Worm (Caenorhabditis elegans) whole organism, L1 larva: ENCODE measurements around the gene pha-4.
A peak's percentile ranks its signal among the peaks of the same experiment; 100 is the strongest.

Experiments used
- C04F5.9 ChIP-seq: sonication (generic microtip); optimal IDR thresholded peaks from 2 replicates; lab custom pipeline; 2016; ENCODE audit warnings: missing genetic modification characterization, missing compliant biosample characterization
- C16A3.4 ChIP-seq: fragments of 150-350 bp; optimal IDR thresholded peaks from 2 replicates; lab custom pipeline; 2014; ENCODE audit warnings: missing biosample characterization, missing genetic modification characterization
- F16B12.6 ChIP-seq: fragments of 150-350 bp; optimal IDR thresholded peaks from 2 replicates; lab custom pipeline; 2014; ENCODE audit warnings: missing biosample characterization, missing genetic modification characterization
- Y116A8C.19 ChIP-seq: sonication (generic microtip); optimal IDR thresholded peaks from 2 replicates; lab custom pipeline; 2016; ENCODE audit warnings: missing compliant biosample characterization, missing genetic modification characterization, borderline replicate concordance
- aha-1 ChIP-seq: fragments of 150-350 bp; optimal IDR thresholded peaks from 2 replicates; lab custom pipeline; 2014; ENCODE audit warnings: missing biosample characterization, missing genetic modification characterization
- alr-1 ChIP-seq: fragments of 200-800 bp; sonication (Bioruptor generic); optimal IDR thresholded peaks from 2 replicates; lab custom pipeline; 2018; ENCODE audit warnings: borderline replicate concordance, mild to moderate bottlenecking, missing genetic modification characterization, missing compliant biosample characterization
- aly-2 ChIP-seq: fragments of 150-350 bp; optimal IDR thresholded peaks from 2 replicates; lab custom pipeline; 2014; ENCODE audit warnings: missing biosample characterization, missing genetic modification characterization
- ama-1 ChIP-seq: fragments of 150-350 bp; optimal IDR thresholded peaks from 2 replicates; lab custom pipeline; 2014
- blmp-1 ChIP-seq: fragments of 150-350 bp; optimal IDR thresholded peaks from 2 replicates; lab custom pipeline; 2014; ENCODE audit warnings: missing biosample characterization, missing genetic modification characterization
- ceh-8 ChIP-seq: fragments of 200-800 bp; sonication (Bioruptor generic); optimal IDR thresholded peaks from 2 replicates; lab custom pipeline; 2018; ENCODE audit warnings: mild to moderate bottlenecking, missing genetic modification characterization, moderate library complexity, missing compliant biosample characterization
- ces-1 ChIP-seq: fragments of 150-350 bp; optimal IDR thresholded peaks from 2 replicates; lab custom pipeline; 2014; ENCODE audit warnings: missing biosample characterization, missing genetic modification reagents, missing genetic modification characterization
- dpl-1 ChIP-seq, 3 experiments: fragments of 150-350 bp in 2 of 3; sonication (generic microtip) in 1 of 3; optimal IDR thresholded peaks; 2 replicates each; lab custom pipeline; 2014 to 2017; ENCODE audit warnings: missing biosample characterization in 3 of 3, missing genetic modification characterization in 3 of 3, missing genetic modification reagents in 3 of 3
- efl-1 ChIP-seq, 4 experiments: fragments of 150-350 bp; optimal IDR thresholded peaks in 3 of 4; peaks in 1 of 4; 1 replicate in 1 of 4; 2 replicates in 3 of 4; lab custom pipeline; 2014; ENCODE audit warnings: missing biosample characterization in 2 of 4, missing genetic modification characterization in 2 of 4, missing genetic modification reagents in 2 of 4
- egl-13 ChIP-seq: sonication (generic microtip); optimal IDR thresholded peaks from 2 replicates; lab custom pipeline; 2016; ENCODE audit warnings: missing genotype, missing genetic modification reagents, missing genetic modification characterization, missing compliant biosample characterization
- egl-27 ChIP-seq, 2 experiments: fragments of 150-350 bp in 1 of 2; sonication (generic microtip); optimal IDR thresholded peaks; 3 replicates each; lab custom pipeline; 2017 to 2018; ENCODE audit warnings: missing biosample characterization in 2 of 2, missing genetic modification characterization in 2 of 2, missing genetic modification reagents in 2 of 2
- elt-2 ChIP-seq: sonication (generic microtip); optimal IDR thresholded peaks from 2 replicates; lab custom pipeline; 2016; ENCODE audit warnings: missing genetic modification characterization, mild to moderate bottlenecking, inconsistent platforms, missing compliant biosample characterization, missing genetic modification reagents
- elt-3 ChIP-seq, 6 experiments: fragments of 150-350 bp in 1 of 6; sonication (generic microtip); optimal IDR thresholded peaks; 2 replicates each; lab custom pipeline; 2017 to 2018; ENCODE audit warnings: missing biosample characterization in 6 of 6, missing genetic modification characterization in 6 of 6, inconsistent platforms in 1 of 6
- ets-5 ChIP-seq: fragments of 200-800 bp; sonication (Bioruptor generic); IDR thresholded peaks from 2 replicates; pipeline ENCODE4 v1.3.6; 2022; ENCODE audit warnings: missing genetic modification characterization, missing compliant biosample characterization
- fkh-10 ChIP-seq: sonication (generic microtip); optimal IDR thresholded peaks from 2 replicates; lab custom pipeline; 2017; ENCODE audit warnings: missing biosample characterization, missing genetic modification reagents, missing genetic modification characterization
- fkh-4 ChIP-seq: sonication (generic microtip); optimal IDR thresholded peaks from 2 replicates; lab custom pipeline; 2016; ENCODE audit warnings: missing compliant biosample characterization, missing genetic modification characterization, borderline replicate concordance
- grh-1 ChIP-seq: fragments of 200-800 bp; sonication (Bioruptor generic); IDR thresholded peaks from 2 replicates; pipeline ENCODE4 v1.3.6; 2022; ENCODE audit warnings: missing genetic modification reagents, missing genetic modification characterization, missing compliant biosample characterization
- hlh-17 ChIP-seq: fragments of 200-800 bp; sonication (Bioruptor generic); optimal IDR thresholded peaks from 2 replicates; lab custom pipeline; 2018; ENCODE audit warnings: missing genetic modification characterization, mild to moderate bottlenecking, missing compliant biosample characterization, moderate library complexity, borderline replicate concordance
- hlh-4 ChIP-seq: sonication (generic microtip); optimal IDR thresholded peaks from 2 replicates; lab custom pipeline; 2016; ENCODE audit warnings: mild to moderate bottlenecking, missing genetic modification characterization, missing compliant biosample characterization
- irx-1 ChIP-seq: sonication (generic microtip); optimal IDR thresholded peaks from 2 replicates; lab custom pipeline; 2016; ENCODE audit warnings: missing genetic modification characterization, missing compliant biosample characterization
- isw-1 ChIP-seq: fragments of 200-800 bp; sonication (Bioruptor generic); IDR thresholded peaks from 2 replicates; pipeline ENCODE4 v1.3.6; 2022; ENCODE audit warnings: missing genetic modification characterization, missing compliant biosample characterization
- lir-3 ChIP-seq: sonication (generic microtip); optimal IDR thresholded peaks from 2 replicates; lab custom pipeline; 2016; ENCODE audit warnings: mild to moderate bottlenecking, missing genetic modification characterization, moderate library complexity, missing compliant biosample characterization; ENCODE audit not compliant: poor library complexity
- lsy-2 ChIP-seq, 2 experiments: fragments of 150-350 bp; optimal IDR thresholded peaks; 2 replicates each; lab custom pipeline; 2014; ENCODE audit warnings: missing biosample characterization in 2 of 2, missing genetic modification characterization in 2 of 2
- mdl-1 ChIP-seq, 2 experiments: fragments of 150-350 bp; optimal IDR thresholded peaks; 2 replicates each; lab custom pipeline; 2014 to 2017; ENCODE audit warnings: missing biosample characterization in 2 of 2, missing genetic modification characterization in 2 of 2, inconsistent platforms in 1 of 2
- nhr-20 ChIP-seq: sonication (generic microtip); optimal IDR thresholded peaks from 2 replicates; lab custom pipeline; 2016; ENCODE audit warnings: mild to moderate bottlenecking, missing genetic modification characterization, missing compliant biosample characterization
- nhr-237 ChIP-seq: fragments of 150-350 bp; optimal IDR thresholded peaks from 2 replicates; lab custom pipeline; 2014; ENCODE audit warnings: missing biosample characterization, missing genetic modification characterization
- nhr-76 ChIP-seq: sonication (generic microtip); optimal IDR thresholded peaks from 2 replicates; lab custom pipeline; 2017; ENCODE audit warnings: missing biosample characterization, missing genetic modification characterization
- nhr-77 ChIP-seq: fragments of 150-350 bp; optimal IDR thresholded peaks from 2 replicates; lab custom pipeline; 2014; ENCODE audit warnings: missing biosample characterization, missing genetic modification characterization
- nhr-85 ChIP-seq: sonication (generic microtip); peaks from one replicate; lab custom pipeline; 2016; ENCODE audit warnings: missing genetic modification characterization, inconsistent platforms, missing compliant biosample characterization
- nhr-90 ChIP-seq: sonication (generic microtip); optimal IDR thresholded peaks from 2 replicates; lab custom pipeline; 2016; ENCODE audit warnings: mild to moderate bottlenecking, missing genetic modification characterization, missing compliant biosample characterization; ENCODE audit not compliant: poor library complexity
- pqm-1 ChIP-seq: sonication (generic microtip); optimal IDR thresholded peaks from 3 replicates; lab custom pipeline; 2017; ENCODE audit warnings: missing biosample characterization, missing genetic modification characterization
- skn-1 ChIP-seq: fragments of 150-350 bp; optimal IDR thresholded peaks from 2 replicates; lab custom pipeline; 2014; ENCODE audit warnings: missing biosample characterization, missing genetic modification characterization
- snpc-4 ChIP-seq: fragments of 150-350 bp; optimal IDR thresholded peaks from 2 replicates; lab custom pipeline; 2014; ENCODE audit warnings: missing biosample characterization, missing genetic modification characterization
- sox-4 ChIP-seq: sonication (generic microtip); optimal IDR thresholded peaks from 2 replicates; lab custom pipeline; 2016; ENCODE audit warnings: missing genetic modification characterization, missing compliant biosample characterization
- sptf-1 ChIP-seq: fragments of 150-350 bp; optimal IDR thresholded peaks from 2 replicates; lab custom pipeline; 2014; ENCODE audit warnings: missing biosample characterization, missing genetic modification characterization
- tlp-1 ChIP-seq: fragments of 150-350 bp; optimal IDR thresholded peaks from 2 replicates; lab custom pipeline; 2014; ENCODE audit warnings: missing biosample characterization, missing genetic modification characterization
- unc-130 ChIP-seq: fragments of 150-350 bp; optimal IDR thresholded peaks from 2 replicates; lab custom pipeline; 2017; ENCODE audit warnings: missing biosample characterization, missing genetic modification characterization, inconsistent platforms
- vab-15 ChIP-seq: sonication (generic microtip); optimal IDR thresholded peaks from 2 replicates; lab custom pipeline; 2017; ENCODE audit warnings: missing genotype, mild to moderate bottlenecking, missing genetic modification characterization, missing compliant biosample characterization
- zag-1 ChIP-seq: fragments of 150-350 bp; optimal IDR thresholded peaks from 2 replicates; lab custom pipeline; 2014; ENCODE audit warnings: missing biosample characterization, missing genetic modification characterization
- zip-4 ChIP-seq: fragments of 200-800 bp; sonication (Bioruptor generic); optimal IDR thresholded peaks from 2 replicates; lab custom pipeline; 2018; ENCODE audit warnings: mild to moderate bottlenecking, missing genetic modification characterization, moderate library complexity, missing compliant biosample characterization
- ztf-11 ChIP-seq, 2 experiments: sonication (generic microtip); optimal IDR thresholded peaks; 2 replicates each; lab custom pipeline; 2016 to 2017; ENCODE audit warnings: missing genetic modification characterization in 2 of 2, missing biosample characterization in 1 of 2, missing compliant biosample characterization in 1 of 2
- ztf-4 ChIP-seq: fragments of 150-350 bp; optimal IDR thresholded peaks from 2 replicates; lab custom pipeline; 2014; ENCODE audit warnings: missing biosample characterization, missing genetic modification characterization

pha-4 gene

DNA sequence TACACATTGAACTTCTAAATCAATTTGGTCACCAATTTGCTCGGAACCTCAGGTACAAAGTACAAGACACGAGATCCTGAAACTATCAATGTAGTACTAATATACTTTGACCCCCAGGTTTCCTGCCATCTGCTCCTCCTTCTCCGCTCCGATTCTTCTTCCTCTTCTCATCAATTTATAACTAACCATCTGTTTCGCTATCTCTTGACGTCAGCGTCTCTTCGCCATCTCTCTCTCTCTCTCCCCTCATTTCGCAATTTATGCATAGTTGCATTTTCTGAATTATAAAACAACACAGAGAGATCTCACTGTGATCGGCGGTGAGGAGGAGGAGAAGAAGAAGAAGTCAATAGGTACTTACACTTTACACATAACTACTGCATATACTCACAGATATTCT is 41.1 kb upstream of the pha-4 start (continued):
- TF ChIP-seq alr-1 (tag; lab: Kevin White, UChicago) = no peak
- no peak for TF ChIP-seq grh-1 (GFP tag; lab: Robert Waterston, UW)
- no peak for TF ChIP-seq F16B12.6 (tag; lab: Kevin White, UChicago)
- peak in 1 of 2 experiments; percentile 17 for TF ChIP-seq efl-1 (optimal IDR thresholded peaks at IDR 0.05; lab: Kevin White, UChicago)
- peak in 1 of 2 experiments; percentile 80 for TF ChIP-seq efl-1 (GFP tag; optimal IDR thresholded peaks at IDR 0.05 in 1 of 2; lab: Kevin White, UChicago)
- TF ChIP-seq fkh-10 (GFP tag; lab: Kevin White, UChicago) = no peak
- TF ChIP-seq C04F5.9 (tag; lab: Kevin White, UChicago) = no peak
- TF ChIP-seq fkh-4 (tag; lab: Kevin White, UChicago) = peak; percentile 14
- TF ChIP-seq nhr-85 = peak; percentile 24
- TF ChIP-seq nhr-77 (tag; lab: Kevin White, UChicago) = no peak
- TF ChIP-seq zag-1 (tag; lab: Kevin White, UChicago) = no peak
- peak; percentile 18 for TF ChIP-seq egl-13 (tag; lab: Kevin White, UChicago)
- TF ChIP-seq ama-1 (lab: Kevin White, UChicago) = peak; percentile 23
- TF ChIP-seq lir-3 (tag; lab: Kevin White, UChicago) = peak; percentile 30
- TF ChIP-seq lsy-2 (tag; optimal IDR thresholded peaks at IDR 0.05; lab: Kevin White, UChicago) = peak; percentile 16 to 64
- TF ChIP-seq pqm-1 (tag; lab: Kevin White, UChicago) = no peak
- TF ChIP-seq C16A3.4 (tag; lab: Kevin White, UChicago) = peak; percentile 40
- TF ChIP-seq skn-1 (tag; lab: Kevin White, UChicago) = peak; percentile 44
- no peak for TF ChIP-seq Y116A8C.19 (tag; lab: Kevin White, UChicago)
- TF ChIP-seq hlh-4 (tag; lab: Kevin White, UChicago) = no peak
- TF ChIP-seq zip-4 (GFP tag; lab: Kevin White, UChicago) = peak; percentile 59
- TF ChIP-seq nhr-20 = peak; percentile 30
- no peak for TF ChIP-seq sptf-1 (tag; lab: Kevin White, UChicago)
- no peak for TF ChIP-seq sox-4
- no peak for TF ChIP-seq ces-1 (GFP tag; lab: Kevin White, UChicago)
- TF ChIP-seq aha-1 (tag; lab: Kevin White, UChicago) = no peak
- no peak for TF ChIP-seq nhr-237 (tag; lab: Kevin White, UChicago)
- no peak for TF ChIP-seq tlp-1
- no peak for TF ChIP-seq vab-15 (tag; lab: Kevin White, UChicago)
- peak in 2 of 3 experiments; percentile 2 to 4 for TF ChIP-seq dpl-1 (GFP tag; optimal IDR thresholded peaks at IDR 0.05; lab: Kevin White, UChicago)
- no peak for TF ChIP-seq isw-1 (GFP tag; lab: Robert Waterston, UW)
- no peak for TF ChIP-seq egl-27 (tag; optimal IDR thresholded peaks at IDR 0.05; lab: Kevin White, UChicago)

DNA sequence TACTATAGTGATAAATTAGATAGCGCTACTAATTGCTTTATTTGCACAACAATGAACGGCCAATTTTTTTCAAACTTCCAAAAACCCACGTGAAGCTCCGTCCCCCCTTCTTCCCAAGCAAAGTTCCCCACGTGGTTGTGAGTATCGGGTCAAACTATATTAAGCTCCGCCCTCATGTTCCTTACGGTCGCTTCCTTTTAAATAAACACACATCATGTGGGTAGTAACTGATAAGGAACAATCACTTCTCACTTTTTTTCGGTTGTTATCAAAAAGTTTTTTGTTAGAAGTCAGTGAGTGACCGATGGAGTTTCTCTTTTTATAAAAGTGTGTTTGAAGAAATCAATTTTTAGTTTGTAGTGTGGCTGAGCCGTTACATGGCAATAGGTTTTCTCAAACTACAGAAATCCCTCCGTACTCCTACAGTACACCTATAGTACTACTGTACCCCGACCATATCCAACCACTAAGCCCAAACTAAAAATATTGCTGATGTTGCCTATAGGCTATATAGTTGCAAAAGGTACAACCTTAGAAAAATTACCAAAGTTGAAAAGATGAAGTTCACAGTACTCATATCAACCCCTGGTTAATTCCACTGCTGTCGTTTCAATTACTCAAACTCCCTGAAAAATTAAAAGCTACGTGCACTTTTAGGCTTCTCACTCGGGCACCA is 40.4 kb upstream of the pha-4 start:
- TF ChIP-seq hlh-17 (no peak), dpl-1 (GFP tag; optimal IDR thresholded peaks at IDR 0.05; lab: Kevin White, UChicago) (peak in 1 of 3 experiments; percentile 1), elt-2 (tag; lab: Kevin White, UChicago) (peak; percentile 94), unc-130 (tag; lab: Kevin White, UChicago) (peak; percentile 9), mdl-1 (tag; optimal IDR thresholded peaks at IDR 0.05; lab: Kevin White, UChicago) (peak in 1 of 2 experiments; percentile 93), lir-3 (tag; lab: Kevin White, UChicago) (no peak), irx-1 (tag; lab: Kevin White, UChicago) (peak; percentile 18), zip-4 (GFP tag; lab: Kevin White, UChicago) (no peak), ztf-11 (tag; optimal IDR thresholded peaks at IDR 0.05; lab: Kevin White, UChicago) (no peak), nhr-90 (peak; percentile 54), egl-13 (tag; lab: Kevin White, UChicago) (no peak), ets-5 (no peak), nhr-85 (peak; percentile 65), nhr-237 (tag; lab: Kevin White, UChicago) (no peak), aha-1 (tag; lab: Kevin White, UChicago) (peak; percentile 40), snpc-4 (tag; lab: Kevin White, UChicago) (no peak), hlh-4 (tag; lab: Kevin White, UChicago) (no peak), C16A3.4 (tag; lab: Kevin White, UChicago) (no peak), elt-3 (tag; optimal IDR thresholded peaks at IDR 0.05; lab: Kevin White, UChicago) (peak in 2 of 6 experiments; percentile 71 to 77), nhr-76 (tag; lab: Kevin White, UChicago) (no peak), zag-1 (tag; lab: Kevin White, UChicago) (no peak), ztf-4 (no peak), nhr-20 (peak; percentile 87), lsy-2 (tag; optimal IDR thresholded peaks at IDR 0.05; lab: Kevin White, UChicago) (peak in 1 of 2 experiments; percentile 23), alr-1 (tag; lab: Kevin White, UChicago) (no peak), sox-4 (no peak), egl-27 (tag; optimal IDR thresholded peaks at IDR 0.05; lab: Kevin White, UChicago) (no peak), aly-2 (tag; lab: Kevin White, UChicago) (no peak), blmp-1 (peak; percentile 50), vab-15 (tag; lab: Kevin White, UChicago) (no peak), ceh-8 (GFP tag; lab: Kevin White, UChicago) (no peak), skn-1 (tag; lab: Kevin White, UChicago) (no peak), Y116A8C.19 (tag; lab: Kevin White, UChicago) (no peak)
